Fruit fly (Drosophila melanogaster): ENCODE data around the gene CecA2.

The CecA2 gene

DNA sequence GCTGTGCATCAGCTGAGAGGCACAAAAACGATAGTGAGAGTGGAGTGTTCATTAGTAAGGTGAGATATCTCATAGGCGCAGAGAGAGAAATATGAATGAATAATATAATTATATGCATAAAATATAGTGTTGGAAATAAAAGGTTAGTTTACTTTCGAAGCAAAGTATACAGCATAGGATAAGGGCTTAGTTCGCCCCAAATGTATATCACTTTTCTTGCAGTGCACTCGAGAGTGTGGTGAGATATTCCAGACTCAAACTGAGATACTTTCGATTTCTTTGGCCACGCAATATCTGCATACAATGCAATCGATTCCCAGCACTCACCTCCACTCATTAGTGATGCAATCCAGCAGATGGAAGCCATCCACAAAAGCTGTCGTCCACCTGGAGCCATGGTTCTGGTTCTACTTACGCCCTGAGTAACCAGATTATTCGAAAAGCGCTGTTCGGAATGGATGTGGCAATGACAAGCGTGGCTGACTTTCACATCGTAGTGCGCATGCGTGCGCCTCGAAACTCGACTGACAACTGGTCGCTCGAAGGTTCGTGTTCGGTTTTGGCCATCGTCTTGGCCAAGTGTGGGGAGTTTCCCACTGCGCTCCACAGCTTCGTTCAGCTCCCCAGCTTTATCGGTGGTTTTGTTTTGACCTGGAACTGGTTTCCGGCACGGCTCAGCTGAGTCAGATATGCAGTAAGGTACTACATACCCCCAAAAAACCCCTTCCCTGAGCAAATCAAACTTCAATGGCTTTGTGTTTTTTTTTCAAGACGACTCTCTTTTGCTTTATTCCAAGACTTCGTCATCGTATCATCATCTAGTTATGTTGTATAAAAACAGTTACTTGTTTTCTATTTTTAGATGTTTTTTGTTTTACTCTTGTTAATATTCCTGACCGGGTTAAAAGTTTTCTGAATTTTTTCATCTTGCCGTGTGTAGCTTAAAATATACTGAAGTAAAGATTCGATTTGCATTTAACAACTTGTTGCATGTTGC is 41.0 kb upstream of the CecA2 start, which contains the start of gene Rsod (continued):
- TF ChIP-seq CG15011 (GFP tag; optimal IDR thresholded peaks at IDR 0.05) (no peak), wek (GFP tag; optimal IDR thresholded peaks at IDR 0.05) (no peak), CG8944 (GFP tag; optimal IDR thresholded peaks at IDR 0.05) (no peak), CG1647 (GFP tag; optimal IDR thresholded peaks at IDR 0.05) (no peak), HHEX (GFP tag; optimal IDR thresholded peaks at IDR 0.05) (peak; percentile 38), CG6254 (GFP tag; optimal IDR thresholded peaks at IDR 0.05) (peak; percentile 45), CG6765 (GFP tag; optimal IDR thresholded peaks at IDR 0.05) (peak; percentile 4), CG10959 (GFP tag; IDR thresholded peaks at IDR 0.05) (peak; percentile 50; the same call in 1 of the 2 replicates), rib (GFP tag; IDR thresholded peaks at IDR 0.05) (no peak), row (GFP tag; IDR thresholded peaks at IDR 0.05) (peak; percentile 74; the same call in 2 of the 3 replicates), CG11398 (GFP tag; optimal IDR thresholded peaks at IDR 0.05) (no peak), CG16779 (GFP tag; IDR thresholded peaks at IDR 0.05) (no peak), dysf (GFP tag; IDR thresholded peaks at IDR 0.05) (peak; percentile 84), CG2875 (GFP tag; optimal IDR thresholded peaks at IDR 0.05) (peak; percentile 60), MESR4 (GFP tag; optimal IDR thresholded peaks at IDR 0.05) (no peak), CG2116 (GFP tag; optimal IDR thresholded peaks at IDR 0.05) (peak; percentile 5), Antp (GFP tag; optimal IDR thresholded peaks at IDR 0.05) (no peak), CG11504 (tag; optimal IDR thresholded peaks at IDR 0.05) (peak; percentile 68), p53 (GFP tag; optimal IDR thresholded peaks at IDR 0.05) (no peak), Oli (tag; optimal IDR thresholded peaks at IDR 0.05) (peak; percentile 56), pros (GFP tag; optimal IDR thresholded peaks at IDR 0.05) (peak; percentile 56), CG12744 (GFP tag; optimal IDR thresholded peaks at IDR 0.05) (no peak), en (GFP tag; optimal IDR thresholded peaks at IDR 0.05) (no peak), cad (GFP tag; optimal IDR thresholded peaks at IDR 0.05) (no peak), Gsc (GFP tag; IDR thresholded peaks at IDR 0.05) (0 out of 2 replicates have a peak, but pooled peaks have one; percentile 21), Xbp1 (GFP tag; optimal IDR thresholded peaks at IDR 0.05) (peak; percentile 59), ERR (GFP tag; optimal IDR thresholded peaks at IDR 0.05) (no peak), CG43689 (GFP tag; IDR thresholded peaks at IDR 0.05) (0 out of 2 replicates have a peak, but pooled peaks have one; percentile 42), Spps (tag; optimal IDR thresholded peaks at IDR 0.05) (peak; percentile 35), fu2 (GFP tag; optimal IDR thresholded peaks at IDR 0.05) (no peak), Rx (GFP tag; IDR thresholded peaks at IDR 0.05) (peak; percentile 64), Ets65A (GFP tag) (no peak), Hmr (GFP tag; optimal IDR thresholded peaks at IDR 0.05) (no peak), ftz-f1 (GFP tag; optimal IDR thresholded peaks at IDR 0.05) (peak; percentile 37), Asciz (GFP tag; optimal IDR thresholded peaks at IDR 0.05) (peak; percentile 59), CG9817 (tag; optimal IDR thresholded peaks at IDR 0.05) (no peak), br (optimal IDR thresholded peaks at IDR 0.05) (no peak), CG7357 (GFP tag; IDR thresholded peaks at IDR 0.05) (peak; percentile 56), scrt (GFP tag; optimal IDR thresholded peaks at IDR 0.05) (no peak), slou (GFP tag; optimal IDR thresholded peaks at IDR 0.05) (no peak), pfk (GFP tag; optimal IDR thresholded peaks at IDR 0.05) (no peak), nerfin-1 (tag; optimal IDR thresholded peaks at IDR 0.05) (peak; percentile 9), Neu2 (GFP tag; optimal IDR thresholded peaks at IDR 0.05; ENCODE audit: borderline replicate concordance) (no peak), fd3F (GFP tag; optimal IDR thresholded peaks at IDR 0.05) (no peak), CG7745 (tag; optimal IDR thresholded peaks at IDR 0.05) (no peak), CG18619 (GFP tag; optimal IDR thresholded peaks at IDR 0.05) (no peak), CG3726 (GFP tag; IDR thresholded peaks at IDR 0.05) (peak; percentile 64; the same call in 2 of the 3 replicates), crc (GFP tag; optimal IDR thresholded peaks at IDR 0.05) (no peak), grau (tag; optimal IDR thresholded peaks at IDR 0.05) (peak; percentile 43)

Measured in whole organism, embryonic.